Worm (Caenorhabditis elegans): Measurements from ENCODE around the gene srv-10.
"Not testable (repeated sequence)": the region's sequence is repeated elsewhere in the genome, so short reads cannot be mapped to it uniquely, and the experiment has no call there.

The srv-10 gene

DNA sequence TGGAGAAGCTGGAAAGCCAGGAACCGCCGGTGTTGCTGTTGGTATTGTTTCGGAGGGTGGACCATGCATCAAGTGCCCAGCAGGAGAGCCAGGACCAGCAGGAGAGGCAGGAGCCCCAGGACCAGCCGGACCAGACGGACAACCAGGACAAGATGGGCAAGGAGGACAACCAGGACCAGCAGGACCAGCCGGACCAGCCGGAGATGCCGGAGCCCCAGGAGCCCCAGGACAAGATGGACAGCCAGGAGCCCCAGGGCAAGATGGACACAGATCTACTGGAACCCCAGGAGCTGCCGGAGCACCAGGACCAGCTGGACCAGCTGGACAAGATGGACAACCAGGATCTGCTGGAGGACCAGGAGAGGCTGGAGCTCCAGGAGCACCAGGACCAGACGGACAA lies 19.1 kb downstream of the srv-10 start:
- TF ChIP-seq lin-35 (GFP tag; optimal IDR thresholded peaks at IDR 0.05): no peak
- no peak for TF ChIP-seq fkh-10 (GFP tag; optimal IDR thresholded peaks at IDR 0.05)
- TF ChIP-seq nhr-28 (tag; optimal IDR thresholded peaks at IDR 0.05): no peak
- TF ChIP-seq tbx-2 (tag; optimal IDR thresholded peaks at IDR 0.05): no peak
- TF ChIP-seq nhr-12 (tag; optimal IDR thresholded peaks at IDR 0.05): no peak
- TF ChIP-seq unc-30 (tag; optimal IDR thresholded peaks at IDR 0.05): no peak
- TF ChIP-seq pqm-1 (tag; optimal IDR thresholded peaks at IDR 0.05): no peak
- TF ChIP-seq mab-9 (GFP tag; IDR thresholded peaks at IDR 0.05): no peak
- no peak for TF ChIP-seq zip-4 (GFP tag; optimal IDR thresholded peaks at IDR 0.05)
- TF ChIP-seq lin-14 (GFP tag; optimal IDR thresholded peaks at IDR 0.05): no peak
- TF ChIP-seq efl-3 (GFP tag; optimal IDR thresholded peaks at IDR 0.05): no peak
- TF ChIP-seq ztf-4 (tag; optimal IDR thresholded peaks at IDR 0.05): no peak
- TF ChIP-seq ceh-90 (tag; optimal IDR thresholded peaks at IDR 0.05): no peak
- TF ChIP-seq ces-1 (GFP tag; optimal IDR thresholded peaks at IDR 0.05): no peak

ce11 chrV:13443535-13443934 lies 19.8 kb downstream of the srv-10 start, which contains the start of gene Y2H9A.6:
Y2H9A.6 (plus strand) TSS chrV:13443835.
- TF ChIP-seq nhr-47 (tag; optimal IDR thresholded peaks at IDR 0.05); ces-1 (GFP tag; optimal IDR thresholded peaks at IDR 0.05); lsy-2 (tag; optimal IDR thresholded peaks at IDR 0.05): not testable (repeated sequence)

DNA sequence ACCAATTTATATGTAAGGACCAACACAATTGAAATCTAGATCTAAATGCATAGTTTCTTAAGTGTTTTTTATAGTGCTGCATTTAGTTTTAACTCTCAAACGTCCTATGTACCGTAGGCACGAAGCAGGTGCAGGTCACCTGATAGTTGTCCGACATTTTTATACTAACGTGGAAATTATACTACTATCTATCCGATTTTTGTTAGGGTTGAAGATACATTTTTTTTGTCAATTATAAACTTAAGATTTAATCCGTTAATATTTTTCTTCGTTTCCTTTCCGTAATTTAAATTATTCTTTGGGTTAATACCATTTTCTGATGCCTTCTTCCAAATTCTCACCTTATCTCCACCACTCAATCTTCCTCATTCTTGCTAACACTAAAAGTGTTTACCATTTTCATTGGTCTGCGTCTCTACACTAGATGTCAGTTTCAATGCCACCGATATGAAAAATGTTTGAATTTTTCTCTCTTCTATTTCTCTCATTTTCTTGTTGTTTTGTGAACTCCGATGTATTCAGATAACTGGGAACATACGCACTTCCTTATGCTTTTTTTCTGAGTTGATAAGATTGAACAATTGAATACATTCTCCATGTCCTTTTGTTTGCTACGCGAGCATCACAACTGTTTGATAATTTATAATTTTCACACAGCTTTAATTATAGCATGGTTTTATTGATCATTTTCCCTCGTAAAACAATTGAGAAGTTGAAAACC lies 21.7 kb downstream of the srv-10 start, which contains the start of gene Y2H9A.4:
Gene Y2H9A.4, plus strand, starts transcription at position 671 of the 721 bp plus-strand sequence.
- TF ChIP-seq pax-3 (tag; optimal IDR thresholded peaks at IDR 0.05) (no peak), ama-1 (optimal IDR thresholded peaks at IDR 0.05) (no peak), ztf-11 (tag; optimal IDR thresholded peaks at IDR 0.05) (no peak), nhr-77 (tag; optimal IDR thresholded peaks at IDR 0.05) (no peak), grh-1 (GFP tag; IDR thresholded peaks at IDR 0.05) (no peak), unc-130 (tag; optimal IDR thresholded peaks at IDR 0.05) (no peak), efl-1 (optimal IDR thresholded peaks at IDR 0.05) (peak in 1 of 2 experiments; percentile 4), efl-1 (GFP tag; optimal IDR thresholded peaks at IDR 0.05 in 1 of 2) (no peak), blmp-1 (tag; optimal IDR thresholded peaks at IDR 0.05) (peak; percentile 48), C16A3.4 (tag; optimal IDR thresholded peaks at IDR 0.05) (no peak), nhr-71 (tag; optimal IDR thresholded peaks at IDR 0.05) (peak; percentile 38), sox-4 (tag; optimal IDR thresholded peaks at IDR 0.05) (no peak), ces-1 (GFP tag; optimal IDR thresholded peaks at IDR 0.05) (no peak), ceh-88 (GFP tag; IDR thresholded peaks at IDR 0.05) (no peak), nhr-11 (tag; optimal IDR thresholded peaks at IDR 0.05) (no peak), ceh-8 (GFP tag; optimal IDR thresholded peaks at IDR 0.05) (no peak), jun-1 (tag; optimal IDR thresholded peaks at IDR 0.05) (no peak), nhr-28 (tag; optimal IDR thresholded peaks at IDR 0.05) (no peak), rnt-1 (tag; optimal IDR thresholded peaks at IDR 0.05) (peak; percentile 13), aha-1 (tag; optimal IDR thresholded peaks at IDR 0.05) (no peak), hlh-17 (GFP tag; optimal IDR thresholded peaks at IDR 0.05; ENCODE audit: borderline replicate concordance) (no peak), snu-23 (GFP tag; optimal IDR thresholded peaks at IDR 0.05) (peak; percentile 49), unc-86 (tag; optimal IDR thresholded peaks at IDR 0.05) (no peak), Y116A8C.19 (tag; optimal IDR thresholded peaks at IDR 0.05; ENCODE audit: borderline replicate concordance) (no peak), aly-2 (tag; optimal IDR thresholded peaks at IDR 0.05) (no peak), mef-2 (tag; optimal IDR thresholded peaks at IDR 0.05) (no peak), alr-1 (tag; optimal IDR thresholded peaks at IDR 0.05; ENCODE audit: borderline replicate concordance) (no peak), fkh-8 (tag; optimal IDR thresholded peaks at IDR 0.05) (no peak), nhr-85 (tag) (peak; percentile 80), ets-5 (GFP tag; IDR thresholded peaks at IDR 0.05) (no peak), fkh-4 (tag; optimal IDR thresholded peaks at IDR 0.05; ENCODE audit: borderline replicate concordance) (no peak), tbx-2 (tag; optimal IDR thresholded peaks at IDR 0.05) (no peak), lsy-2 (tag; optimal IDR thresholded peaks at IDR 0.05) (peak; percentile 5 to 37), nhr-20 (tag; optimal IDR thresholded peaks at IDR 0.05) (peak; percentile 46), ceh-82 (tag; optimal IDR thresholded peaks at IDR 0.05) (no peak), isw-1 (GFP tag; IDR thresholded peaks at IDR 0.05) (no peak)

Measured in whole organism, L1 larva.